Worm (Caenorhabditis elegans) whole organism, midembryonic: ENCODE measurements around the gene C44B11.6.

Source experiments
- flt-1 ChIP-seq: fragments of 200-800 bp; sonication (Bioruptor generic); IDR thresholded peaks from 2 replicates; pipeline ENCODE4 v1.3.6; 2022; ENCODE audit warnings: missing genetic modification characterization, missing compliant biosample characterization
- tab-1 ChIP-seq: fragments of 200-800 bp; sonication (Bioruptor generic); IDR thresholded peaks from 2 replicates; pipeline ENCODE4 v1.3.6; 2022; ENCODE audit warnings: missing genetic modification characterization, missing compliant biosample characterization

DNA sequence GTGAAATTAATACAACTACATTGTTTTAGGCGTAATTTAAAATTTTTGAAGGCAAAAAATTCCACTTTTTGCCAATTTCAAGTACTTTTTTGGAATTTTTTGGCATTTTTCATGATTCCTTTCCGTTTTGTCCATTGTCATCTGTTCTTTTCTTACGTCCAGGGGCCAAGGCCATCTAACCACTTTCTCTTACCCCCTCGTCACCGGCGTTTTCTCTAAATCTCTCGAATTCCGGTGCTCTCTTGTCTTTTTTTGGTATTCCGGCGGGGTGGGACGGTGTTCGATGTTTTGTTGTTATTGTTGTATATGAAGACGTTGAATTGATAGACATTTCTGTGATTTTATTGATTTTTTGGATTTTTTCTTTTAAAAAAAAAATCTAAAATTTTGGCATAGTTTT lies 8.7 kb downstream of the C44B11.6 start:
- TF ChIP-seq tab-1 (GFP tag; lab: Robert Waterston, UW), result no peak
- no peak for TF ChIP-seq flt-1 (GFP tag; lab: Robert Waterston, UW)
